Fruit fly (Drosophila melanogaster) ovary, adult (tissue): ENCODE measurements around the gene CG7857.
A peak's percentile ranks its signal among the peaks of the same experiment; 100 is the strongest.

ENCODE experiments used
- CG17801 ChIP-seq: fragments of 200-800 bp; optimal IDR thresholded peaks from 2 replicates; lab custom pipeline; 2019; ENCODE audit warnings: missing biosample characterization, mild to moderate bottlenecking, missing genetic modification characterization, moderate library complexity; ENCODE audit not compliant: partially characterized antibody

The CG7857 gene

DNA sequence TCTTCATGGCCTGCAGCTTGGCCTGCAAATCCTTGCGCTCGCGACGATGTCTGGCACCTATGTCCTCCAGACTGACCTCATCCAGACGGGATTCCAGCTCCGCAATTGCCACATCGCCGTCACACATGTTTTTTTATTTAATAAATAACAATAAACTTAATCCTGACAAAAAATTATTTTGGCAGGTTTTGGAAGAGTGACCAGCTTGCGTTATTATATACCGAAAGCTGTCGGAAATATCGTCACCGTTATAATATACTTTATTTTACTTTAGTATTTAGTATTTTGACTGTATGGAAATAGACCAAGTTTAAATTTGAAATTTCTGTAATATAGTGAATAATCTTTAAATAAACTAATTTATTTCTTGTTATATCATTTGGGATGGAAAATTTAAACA lies at the start of gene CG7857:
CG7857 (minus strand) TSS at position 208 of the 400 bp plus-strand sequence.
- TF ChIP-seq CG17801 (GFP tag; lab: Kevin White, UChicago) = no peak

DNA sequence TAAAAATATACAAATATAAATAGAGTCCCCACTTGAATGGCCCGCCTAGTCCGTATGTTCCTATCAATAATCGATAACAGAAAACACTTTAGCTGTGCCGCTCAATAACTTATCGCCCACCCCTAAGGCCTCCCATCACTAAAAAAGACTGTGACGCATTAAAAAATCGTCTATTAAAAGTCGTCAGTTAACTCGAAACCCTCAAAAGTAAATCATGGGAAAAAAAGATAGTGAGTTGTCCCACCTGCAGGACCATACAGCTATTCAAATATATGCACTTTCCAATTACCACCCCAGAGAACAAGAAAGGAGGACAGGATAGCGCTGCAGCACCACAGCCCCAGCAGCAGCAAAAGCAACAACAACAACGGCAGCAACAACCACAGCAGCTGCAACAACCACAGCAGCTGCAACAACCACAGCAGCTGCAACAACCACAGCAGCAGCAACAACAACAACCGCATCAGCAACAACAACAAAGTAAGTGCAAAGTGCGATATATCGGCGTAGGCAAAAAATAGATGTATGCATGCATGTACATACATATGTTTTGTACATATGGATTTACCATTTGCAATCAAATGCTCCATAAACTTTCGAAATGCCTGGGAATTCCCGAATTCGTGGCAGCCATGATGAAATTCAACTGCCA lies 49.4 kb upstream of the CG7857 start, which contains the start of gene AGO2:
AGO2 (plus strand) TSS at position 121 of the 652 bp plus-strand sequence.
- TF ChIP-seq CG17801 (GFP tag; lab: Kevin White, UChicago) = peak; percentile 67

DNA sequence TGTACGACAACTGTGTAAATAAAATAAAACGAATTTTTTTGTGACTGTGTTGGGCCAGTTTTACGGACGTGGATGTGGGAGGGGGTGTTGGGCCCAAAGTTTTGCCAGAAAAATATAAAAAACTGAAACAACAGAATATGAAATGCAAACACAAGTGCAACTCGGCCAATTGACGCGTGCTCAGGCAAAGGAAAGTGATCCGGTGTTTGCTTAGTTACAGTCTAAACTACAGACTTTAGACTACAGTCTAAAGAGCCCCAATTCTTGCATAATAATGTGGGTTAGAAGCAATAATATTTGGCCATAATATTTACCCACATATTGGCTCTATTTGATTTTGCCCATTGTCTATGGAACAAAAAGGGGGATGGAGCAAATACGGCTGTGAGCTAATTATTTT lies 44.1 kb upstream of the CG7857 start:
- TF ChIP-seq CG17801 (GFP tag; lab: Kevin White, UChicago) = no peak

dm6 chr3L:15547187-15547790 lies 42.6 kb upstream of the CG7857 start:
- no peak for TF ChIP-seq CG17801 (GFP tag; lab: Kevin White, UChicago)

DNA sequence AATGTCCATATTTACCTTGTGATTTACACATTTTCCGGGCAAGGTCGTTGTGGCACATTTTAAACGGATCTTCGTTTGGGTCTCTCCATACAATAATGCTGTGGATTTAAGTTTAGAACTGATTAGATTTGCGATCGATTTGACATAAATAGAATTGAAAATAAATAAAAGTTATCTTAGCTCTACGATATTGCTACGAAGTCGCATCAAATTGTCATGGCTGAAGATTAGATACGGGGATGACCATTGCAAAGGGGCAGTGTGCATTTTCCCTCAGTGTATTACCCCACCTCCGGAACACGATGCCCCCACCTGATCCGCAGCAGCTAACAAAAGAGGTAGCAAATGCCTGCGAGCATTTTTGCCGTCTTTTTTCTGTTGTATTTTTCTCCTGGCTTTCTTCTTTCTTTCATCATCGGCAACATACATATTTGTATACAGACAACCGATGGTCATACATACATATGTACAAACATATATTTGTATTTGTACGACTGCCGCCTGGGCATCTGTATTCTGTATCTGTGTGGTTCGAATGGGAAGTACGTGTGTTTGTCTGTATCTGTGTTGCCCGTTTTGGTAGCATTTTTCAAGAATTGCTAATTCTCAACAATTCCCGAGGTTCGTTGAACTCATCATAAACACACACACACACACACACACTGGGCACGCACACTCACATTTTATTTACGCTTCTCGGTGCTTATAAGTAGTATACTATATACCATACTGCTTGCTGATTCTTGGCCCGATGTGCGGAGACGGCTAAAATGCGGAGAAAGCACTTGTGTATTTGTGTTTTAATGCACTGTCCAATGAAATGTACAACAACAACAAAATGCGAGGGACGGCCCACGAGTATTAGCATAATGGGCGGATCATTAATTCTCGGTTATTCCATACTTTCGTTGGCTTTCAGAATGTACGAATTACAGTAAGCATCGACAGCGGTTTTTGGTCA lies 40.0 kb upstream of the CG7857 start:
- no peak for TF ChIP-seq CG17801 (GFP tag; lab: Kevin White, UChicago)

DNA sequence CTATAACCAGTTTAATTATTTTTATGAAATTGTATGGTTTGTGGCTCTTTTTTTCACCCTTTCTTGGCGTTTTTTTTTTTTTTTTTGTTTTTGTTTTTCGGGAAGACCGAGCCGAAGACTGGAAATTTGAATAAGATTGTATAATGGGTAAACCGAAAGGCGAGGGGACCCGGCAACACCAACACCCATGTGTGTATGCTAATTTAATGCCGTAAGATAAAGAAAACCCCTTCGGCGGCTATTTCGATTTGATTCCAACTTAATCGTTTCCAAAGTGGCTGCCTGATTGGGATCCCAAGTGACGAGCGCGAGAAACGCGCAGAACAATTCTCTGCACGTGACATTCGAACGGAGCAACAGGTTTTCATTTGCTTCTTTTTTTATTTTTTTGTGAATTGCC lies 38.8 kb upstream of the CG7857 start:
- TF ChIP-seq CG17801 (GFP tag; lab: Kevin White, UChicago) = no peak

- TF ChIP-seq CG17801 (GFP tag; lab: Kevin White, UChicago) = peak; percentile 21
These were observed 38.4 kb upstream of the CG7857 start for dm6 chr3L:15543049-15543448.

- TF ChIP-seq CG17801 (GFP tag; lab: Kevin White, UChicago) = no peak
These were observed 36.6 kb upstream of the CG7857 start for dm6 chr3L:15541281-15541680.

- no peak for TF ChIP-seq CG17801 (GFP tag; lab: Kevin White, UChicago)
These were observed 36.0 kb upstream of the CG7857 start for dm6 chr3L:15540682-15541081.

- peak; percentile 17 for TF ChIP-seq CG17801 (GFP tag; lab: Kevin White, UChicago)
These were observed 35.3 kb upstream of the CG7857 start for dm6 chr3L:15539903-15540409.

dm6 chr3L:15538582-15539490 lies 34.1 kb upstream of the CG7857 start:
- TF ChIP-seq CG17801 (GFP tag; lab: Kevin White, UChicago) = no peak

dm6 chr3L:15537916-15538581 lies 33.4 kb upstream of the CG7857 start:
- TF ChIP-seq CG17801 (GFP tag; lab: Kevin White, UChicago) = no peak

- no peak for TF ChIP-seq CG17801 (GFP tag; lab: Kevin White, UChicago)
These were observed 31.9 kb upstream of the CG7857 start for dm6 chr3L:15536550-15536949.
